Worm (Caenorhabditis elegans): ENCODE data around the gene Y56A3A.31.

ce11 chrIII:12014503-12014902, 40.2 kb downstream of the Y56A3A.31 start:
- TF ChIP-seq somi-1 (GFP tag; optimal IDR thresholded peaks at IDR 0.05), result no peak
- no peak for TF ChIP-seq madf-8 (GFP tag; conservative IDR thresholded peaks at IDR 0.05)
- TF ChIP-seq attf-3 (GFP tag; conservative IDR thresholded peaks at IDR 0.05), result no peak
- TF ChIP-seq unc-62 (GFP tag; optimal IDR thresholded peaks at IDR 0.05), result no peak
